Fruit fly (Drosophila melanogaster) whole organism, embryonic: Measurements from ENCODE around the gene CG32679.

Experiments
- CG10147 ChIP-seq: fragments of 200-800 bp; sonication (Bioruptor generic); optimal IDR thresholded peaks from 2 replicates; lab custom pipeline; 2019; ENCODE audit warnings: missing biosample characterization, mild to moderate bottlenecking, missing genetic modification characterization, moderate library complexity
- CG10366 ChIP-seq: fragments of 200-800 bp; sonication (Bioruptor generic); IDR thresholded peaks from 2 replicates; pipeline ENCODE4 v1.3.6; 2022; ENCODE audit warnings: missing biosample characterization, missing genetic modification characterization
- CG10543 ChIP-seq: fragments of 200-800 bp; sonication (Bioruptor generic); optimal IDR thresholded peaks from 3 replicates; lab custom pipeline; 2017; ENCODE audit warnings: missing biosample characterization, mild to moderate bottlenecking, missing genetic modification characterization, moderate library complexity
- CG11695 ChIP-seq: fragments of 200-800 bp; sonication (Bioruptor generic); IDR thresholded peaks from 3 replicates; pipeline ENCODE4 v1.3.6; 2022; ENCODE audit warnings: missing biosample characterization, missing genetic modification characterization
- CG12744 ChIP-seq: fragments of 200-800 bp; sonication (Bioruptor generic); optimal IDR thresholded peaks from 2 replicates; lab custom pipeline; 2016; ENCODE audit warnings: missing biosample characterization, missing genetic modification characterization
- CG12769 ChIP-seq: fragments of 200-800 bp; sonication (Bioruptor generic); optimal IDR thresholded peaks from 2 replicates; lab custom pipeline; 2019; ENCODE audit warnings: missing biosample characterization, mild to moderate bottlenecking, missing genetic modification characterization, moderate library complexity
- CG13424 ChIP-seq: fragments of 200-800 bp; sonication (Bioruptor generic); optimal IDR thresholded peaks from 2 replicates; lab custom pipeline; 2019; ENCODE audit warnings: missing biosample characterization, mild to moderate bottlenecking, missing genetic modification characterization, moderate library complexity
- CG14965 ChIP-seq: fragments of 200-800 bp; sonication (Bioruptor generic); optimal IDR thresholded peaks from 2 replicates; lab custom pipeline; 2016; ENCODE audit warnings: missing biosample characterization, missing genetic modification characterization, borderline replicate concordance
- CG16815 ChIP-seq: fragments of 200-800 bp; sonication (Bioruptor generic); optimal IDR thresholded peaks from 3 replicates; lab custom pipeline; 2017; ENCODE audit warnings: missing biosample characterization, mild to moderate bottlenecking, missing genetic modification characterization
- CG2120 ChIP-seq: fragments of 200-800 bp; sonication (Bioruptor generic); optimal IDR thresholded peaks from 3 replicates; lab custom pipeline; 2016; ENCODE audit warnings: missing biosample characterization, missing genetic modification characterization
- CG2678 ChIP-seq: fragments of 200-800 bp; sonication (Bioruptor generic); optimal IDR thresholded peaks from 3 replicates; lab custom pipeline; 2019; ENCODE audit warnings: missing biosample characterization, mild to moderate bottlenecking, missing genetic modification characterization, moderate library complexity
- CG30020 ChIP-seq: fragments of 200-800 bp; optimal IDR thresholded peaks from 2 replicates; lab custom pipeline; 2019; ENCODE audit warnings: missing biosample characterization, mild to moderate bottlenecking, missing genetic modification characterization, moderate library complexity
- CG31388 ChIP-seq: fragments of 200-800 bp; sonication (Bioruptor generic); optimal IDR thresholded peaks from 2 replicates; lab custom pipeline; 2016; ENCODE audit warnings: missing biosample characterization, missing genetic modification characterization
- CG32532 ChIP-seq: fragments of 200-800 bp; sonication (Bioruptor generic); IDR thresholded peaks from 2 replicates; pipeline ENCODE4 v1.3.6; 2022; ENCODE audit warnings: missing biosample characterization, missing genetic modification characterization
- CG3847 ChIP-seq: fragments of 200-800 bp; sonication (Bioruptor generic); IDR thresholded peaks from 2 replicates; pipeline ENCODE4 v1.3.6; 2022; ENCODE audit warnings: missing biosample characterization, missing genetic modification characterization
- CG4854 ChIP-seq: fragments of 200-800 bp; sonication (Bioruptor generic); optimal IDR thresholded peaks from 2 replicates; lab custom pipeline; 2016; ENCODE audit warnings: missing biosample characterization, missing genetic modification characterization, inconsistent platforms
- CG7357 ChIP-seq: fragments of 200-800 bp; sonication (Bioruptor generic); IDR thresholded peaks from 3 replicates; pipeline ENCODE4 v1.3.6; 2022; ENCODE audit warnings: missing biosample characterization, missing genetic modification characterization
- CG7372 ChIP-seq: fragments of 200-800 bp; sonication (Bioruptor generic); IDR thresholded peaks from 2 replicates; pipeline ENCODE4 v1.3.6; 2022; ENCODE audit warnings: missing biosample characterization, missing genetic modification characterization
- CG8089 ChIP-seq: fragments of 200-800 bp; sonication (Bioruptor generic); optimal IDR thresholded peaks from 3 replicates; lab custom pipeline; 2016; ENCODE audit warnings: missing biosample characterization, missing genetic modification characterization
- CG8924 ChIP-seq: fragments of 200-800 bp; optimal IDR thresholded peaks from 3 replicates; lab custom pipeline; 2019; ENCODE audit warnings: missing biosample characterization, mild to moderate bottlenecking, missing genetic modification characterization, moderate library complexity
- CG8944 ChIP-seq: fragments of 200-800 bp; sonication (Bioruptor generic); optimal IDR thresholded peaks from 3 replicates; lab custom pipeline; 2016; ENCODE audit warnings: missing biosample characterization, missing genetic modification characterization
- CG9797 ChIP-seq: fragments of 200-800 bp; sonication (Bioruptor generic); optimal IDR thresholded peaks from 3 replicates; lab custom pipeline; 2018; ENCODE audit warnings: missing biosample characterization, mild to moderate bottlenecking, missing genetic modification characterization
- CG9876 ChIP-seq: fragments of 200-800 bp; sonication (Bioruptor generic); optimal IDR thresholded peaks from 2 replicates; lab custom pipeline; 2016; ENCODE audit warnings: missing biosample characterization, missing genetic modification characterization
- CG9932 ChIP-seq: fragments of 200-800 bp; sonication (Bioruptor generic); IDR thresholded peaks from 2 replicates; pipeline ENCODE4 v1.3.6; 2022; ENCODE audit warnings: missing biosample characterization, missing genetic modification characterization
- D ChIP-seq, 2 experiments: fragments of 200-800 bp in 1 of 2; fragments of >200 bp in 1 of 2; sonication (Bioruptor generic) in 1 of 2; optimal IDR thresholded peaks; 2 replicates in 1 of 2; 3 replicates in 1 of 2; lab custom pipeline; 2017; ENCODE audit warnings: mild to moderate bottlenecking in 1 of 2, missing biosample characterization in 1 of 2, missing genetic modification characterization in 1 of 2, missing genetic modification reagents in 1 of 2
- Dbx ChIP-seq: fragments of 200-800 bp; sonication (Bioruptor generic); IDR thresholded peaks from 3 replicates; pipeline ENCODE4 v1.3.6; 2022; ENCODE audit warnings: missing biosample characterization, missing genetic modification characterization
- Drgx ChIP-seq: fragments of 200-800 bp; sonication (Bioruptor generic); IDR thresholded peaks from 2 replicates; pipeline ENCODE4 v1.3.6; 2022; ENCODE audit warnings: missing biosample characterization, missing genetic modification characterization
- E2f1 ChIP-seq: fragments of 200-800 bp; sonication (Bioruptor generic); IDR thresholded peaks from 2 replicates; pipeline ENCODE4 v1.3.6; 2022; ENCODE audit warnings: missing biosample characterization, missing genetic modification characterization
- Ets97D ChIP-seq: fragments of 200-800 bp; sonication (Bioruptor generic); optimal IDR thresholded peaks from 3 replicates; lab custom pipeline; 2016; ENCODE audit warnings: missing biosample characterization, missing genetic modification characterization
- Hr39 ChIP-seq: fragments of >200 bp; optimal IDR thresholded peaks from 2 replicates; lab custom pipeline; 2017
- Hr78 ChIP-seq, 2 experiments: fragments of 200-800 bp in 1 of 2; fragments of >200 bp in 1 of 2; sonication (Bioruptor generic) in 1 of 2; optimal IDR thresholded peaks; 2 replicates each; lab custom pipeline; 2017 to 2019; ENCODE audit warnings: missing biosample characterization in 2 of 2, missing genetic modification characterization in 2 of 2, mild to moderate bottlenecking in 1 of 2, moderate library complexity in 1 of 2
- Meics ChIP-seq: fragments of 200-800 bp; sonication (Bioruptor generic); optimal IDR thresholded peaks from 2 replicates; lab custom pipeline; 2017; ENCODE audit warnings: missing biosample characterization, mild to moderate bottlenecking, missing genetic modification characterization
- NfI ChIP-seq: fragments of 200-800 bp; sonication (Bioruptor generic); optimal IDR thresholded peaks from 3 replicates; lab custom pipeline; 2018; ENCODE audit warnings: missing biosample characterization, mild to moderate bottlenecking, missing genetic modification characterization, moderate library complexity
- Rx ChIP-seq: fragments of 200-800 bp; sonication (Bioruptor generic); IDR thresholded peaks from 2 replicates; pipeline ENCODE4 v1.3.6; 2022; ENCODE audit warnings: missing biosample characterization, missing genetic modification characterization
- Sin3A ChIP-seq: fragments of >200 bp; optimal IDR thresholded peaks from 2 replicates; lab custom pipeline; 2018
- Ssrp ChIP-seq: fragments of 200-800 bp; sonication (Bioruptor generic); optimal IDR thresholded peaks from 2 replicates; lab custom pipeline; 2018; ENCODE audit warnings: missing biosample characterization, mild to moderate bottlenecking, missing genetic modification characterization, moderate library complexity
- btn ChIP-seq: fragments of 200-800 bp; sonication (Bioruptor generic); optimal IDR thresholded peaks from 2 replicates; lab custom pipeline; 2016; ENCODE audit warnings: missing biosample characterization, missing genetic modification characterization
- chif ChIP-seq, 2 experiments: fragments of 200-800 bp; sonication (Bioruptor generic); optimal IDR thresholded peaks; 3 replicates each; lab custom pipeline; 2016; ENCODE audit warnings: missing biosample characterization in 2 of 2, missing genetic modification characterization in 2 of 2
- esg ChIP-seq: fragments of 200-800 bp; sonication (Bioruptor generic); conservative IDR thresholded peaks from 2 replicates; pipeline ENCODE4 v1.3.6; 2022; ENCODE audit warnings: missing biosample characterization, missing genetic modification characterization
- gro ChIP-seq: fragments of 200-800 bp; sonication (Bioruptor generic); optimal IDR thresholded peaks from 2 replicates; lab custom pipeline; 2016; ENCODE audit warnings: missing biosample characterization, missing genetic modification characterization
- jumu ChIP-seq: fragments of 200-800 bp; sonication (Bioruptor generic); optimal IDR thresholded peaks from 3 replicates; lab custom pipeline; 2016; ENCODE audit warnings: missing biosample characterization, missing genetic modification characterization
- kah ChIP-seq: fragments of 200-800 bp; sonication (Bioruptor generic); optimal IDR thresholded peaks from 2 replicates; lab custom pipeline; 2018; ENCODE audit warnings: missing biosample characterization, mild to moderate bottlenecking, missing genetic modification characterization
- mam ChIP-seq: fragments of 200-800 bp; sonication (Bioruptor generic); optimal IDR thresholded peaks from 3 replicates; lab custom pipeline; 2016; ENCODE audit warnings: missing biosample characterization, missing genetic modification characterization
- mirr ChIP-seq: fragments of 200-800 bp; sonication (Bioruptor generic); optimal IDR thresholded peaks from 3 replicates; lab custom pipeline; 2018; ENCODE audit warnings: missing biosample characterization, mild to moderate bottlenecking, missing genetic modification characterization
- nau ChIP-seq: fragments of 200-800 bp; sonication (Bioruptor generic); optimal IDR thresholded peaks from 3 replicates; lab custom pipeline; 2017; ENCODE audit warnings: missing biosample characterization, mild to moderate bottlenecking, missing genetic modification characterization, missing genetic modification reagents
- pnt ChIP-seq: fragments of 200-800 bp; sonication (Bioruptor generic); optimal IDR thresholded peaks from 3 replicates; lab custom pipeline; 2016; ENCODE audit warnings: missing biosample characterization, missing genetic modification characterization
- sd ChIP-seq: fragments of 200-800 bp; sonication (Bioruptor generic); optimal IDR thresholded peaks from 3 replicates; lab custom pipeline; 2018; ENCODE audit warnings: missing biosample characterization, mild to moderate bottlenecking, missing genetic modification characterization, moderate library complexity
- sisA ChIP-seq: fragments of 200-800 bp; sonication (Bioruptor generic); IDR thresholded peaks from 2 replicates; pipeline ENCODE4 v1.3.6; 2022; ENCODE audit warnings: missing biosample characterization, missing genetic modification characterization
- sug ChIP-seq: fragments of 200-800 bp; optimal IDR thresholded peaks from 2 replicates; lab custom pipeline; 2019; ENCODE audit warnings: missing biosample characterization, mild to moderate bottlenecking, missing genetic modification characterization, moderate library complexity
- tll ChIP-seq, 2 experiments: fragments of 200-800 bp in 1 of 2; fragments of >200 bp in 1 of 2; sonication (Bioruptor generic) in 1 of 2; optimal IDR thresholded peaks; 2 replicates each; lab custom pipeline; 2017 to 2019; ENCODE audit warnings: missing biosample characterization in 2 of 2, missing genetic modification characterization in 2 of 2, mild to moderate bottlenecking in 1 of 2, moderate library complexity in 1 of 2

The CG32679 gene

DNA sequence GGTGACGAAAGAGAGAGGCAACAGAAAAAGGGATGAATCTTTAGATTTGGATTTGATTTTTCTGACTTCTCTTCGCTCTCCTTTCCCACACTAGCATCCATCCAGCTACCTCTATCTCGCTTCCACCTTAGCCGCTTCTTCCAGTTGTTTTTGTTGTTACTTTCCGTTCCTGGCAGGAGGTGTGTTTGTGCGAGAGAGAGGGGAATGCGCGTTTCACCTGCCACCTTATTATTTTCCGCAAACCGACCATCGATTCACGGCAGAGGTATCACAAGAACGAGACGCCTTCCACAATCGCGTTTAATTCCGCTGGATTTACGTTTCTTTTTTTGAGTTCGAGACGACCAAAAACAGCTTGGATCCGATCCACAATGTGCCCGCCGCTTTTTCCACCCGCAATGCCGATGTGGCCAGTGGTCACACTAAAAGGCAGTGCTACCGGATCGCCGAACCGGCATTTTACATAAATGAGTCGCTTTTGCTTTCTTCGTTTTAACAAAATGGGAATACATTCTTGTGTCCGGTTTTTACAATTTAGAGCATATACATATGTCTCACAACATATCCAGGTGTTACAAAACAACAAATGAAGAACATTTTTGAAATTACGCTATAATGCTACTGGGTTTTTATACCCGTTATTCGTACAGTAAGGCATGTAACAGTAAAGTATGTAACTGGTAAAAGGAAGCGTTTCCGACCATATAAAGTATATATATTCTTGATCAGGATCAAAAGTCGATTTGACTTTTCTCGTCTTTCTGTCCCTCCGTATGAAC lies 41.5 kb downstream of the CG32679 start, which contains the start of gene alpha-Man-Ia (continued):
- peak; percentile 56; the same call in 1 of the 3 replicates for TF ChIP-seq Dbx (GFP tag; lab: Robert Waterston, UW)
- no peak for TF ChIP-seq Ssrp
- TF ChIP-seq CG12769 (tag; lab: Kevin White, UChicago) = no peak
- TF ChIP-seq CG32532 (GFP tag; lab: Robert Waterston, UW) = peak; percentile 26; the same call in 1 of the 2 replicates
- TF ChIP-seq sug (tag; lab: Kevin White, UChicago) = peak; percentile 24
- no peak for TF ChIP-seq CG16815 (GFP tag; lab: Kevin White, UChicago)
- TF ChIP-seq sisA (GFP tag; lab: Robert Waterston, UW) = no peak
- TF ChIP-seq CG30020 (tag; lab: Kevin White, UChicago) = peak; percentile 24
- no peak for TF ChIP-seq E2f1 (GFP tag; lab: Robert Waterston, UW)
- peak; percentile 8 for TF ChIP-seq CG2678
- no peak for TF ChIP-seq CG7372 (GFP tag; lab: Robert Waterston, UW)
- TF ChIP-seq CG14965 (GFP tag; lab: Kevin White, UChicago) = no peak
- TF ChIP-seq Sin3A (lab: Kevin White, UChicago) = peak; percentile 54
- peak; percentile 42 for TF ChIP-seq mam (GFP tag; lab: Kevin White, UChicago)
- TF ChIP-seq btn (GFP tag; lab: Kevin White, UChicago) = no peak
- no peak for TF ChIP-seq nau (GFP tag; lab: Kevin White, UChicago)
- peak; percentile 27 for TF ChIP-seq CG13424 (tag; lab: Kevin White, UChicago)
- peak in 1 of 2 experiments; percentile 13 for TF ChIP-seq chif (GFP tag; optimal IDR thresholded peaks at IDR 0.05; lab: Kevin White, UChicago)
- TF ChIP-seq Ets97D = peak; percentile 62
- TF ChIP-seq esg (GFP tag; lab: Robert Waterston, UW) = no peak
- peak; percentile 40 for TF ChIP-seq CG2120
- TF ChIP-seq CG8944 = peak; percentile 12
- no peak for TF ChIP-seq CG31388 (GFP tag; lab: Kevin White, UChicago)
- TF ChIP-seq Hr39 = no peak
- TF ChIP-seq CG3847 (GFP tag; lab: Robert Waterston, UW) = peak; percentile 65
- TF ChIP-seq CG9932 = peak; percentile 50; the same call in 1 of the 2 replicates
- no peak for TF ChIP-seq CG10147 (GFP tag; lab: Kevin White, UChicago)
- peak; percentile 36 for TF ChIP-seq pnt (GFP tag; lab: Kevin White, UChicago)
- TF ChIP-seq CG12744 = no peak
- peak in 1 of 2 experiments; percentile 61 for TF ChIP-seq tll (GFP tag; optimal IDR thresholded peaks at IDR 0.05; lab: Kevin White, UChicago)
- no peak for TF ChIP-seq kah (GFP tag; lab: Kevin White, UChicago)
- TF ChIP-seq CG7357 (GFP tag; lab: Robert Waterston, UW) = no peak
- no peak for TF ChIP-seq mirr (GFP tag; lab: Kevin White, UChicago)
- no peak for TF ChIP-seq CG11695 (GFP tag; lab: Robert Waterston, UW)
- peak; percentile 26 for TF ChIP-seq jumu (GFP tag; lab: Kevin White, UChicago)
- TF ChIP-seq Hr78 (GFP tag; optimal IDR thresholded peaks at IDR 0.05; lab: Kevin White, UChicago) = no peak
- TF ChIP-seq Rx (GFP tag; lab: Robert Waterston, UW) = no peak
- TF ChIP-seq D (optimal IDR thresholded peaks at IDR 0.05; lab: Kevin White, UChicago) = no peak
- no peak for TF ChIP-seq D (GFP tag; optimal IDR thresholded peaks at IDR 0.05; lab: Kevin White, UChicago)
- no peak for TF ChIP-seq CG9876 (GFP tag; lab: Kevin White, UChicago)
- no peak for TF ChIP-seq CG4854
- peak; percentile 37 for TF ChIP-seq CG10543 (GFP tag; lab: Kevin White, UChicago)
- TF ChIP-seq CG8089 = no peak
- no peak for TF ChIP-seq Drgx (GFP tag; lab: Robert Waterston, UW)
- no peak for TF ChIP-seq sd
- no peak for TF ChIP-seq CG10366
- no peak for TF ChIP-seq CG8924 (tag; lab: Kevin White, UChicago)
- TF ChIP-seq Meics = peak; percentile 27
- peak; percentile 72 for TF ChIP-seq CG9797 (GFP tag; lab: Kevin White, UChicago)
- TF ChIP-seq NfI (GFP tag; lab: Kevin White, UChicago) = peak; percentile 42
- TF ChIP-seq gro = no peak
